Worm (Caenorhabditis elegans): ENCODE data around the gene clec-124.

- TF ChIP-seq lin-13 (tag; optimal IDR thresholded peaks at IDR 0.05) (no peak), mab-5 (tag; optimal IDR thresholded peaks at IDR 0.05) (no peak), nhr-237 (tag; optimal IDR thresholded peaks at IDR 0.05) (no peak), nhr-2 (tag; optimal IDR thresholded peaks at IDR 0.05) (no peak)
These were observed 1.9 kb upstream of the clec-124 start for ce11 chrII:3247556-3247955.

All from whole organism, mixed stage, embryonic.